Worm (Caenorhabditis elegans) whole organism, L1 larva: ENCODE data around the gene F26F2.4.

ENCODE experiments used
- alr-1 ChIP-seq: fragments of 200-800 bp; sonication (Bioruptor generic); optimal IDR thresholded peaks from 2 replicates; lab custom pipeline; 2018; ENCODE audit warnings: borderline replicate concordance, mild to moderate bottlenecking, missing genetic modification characterization, missing compliant biosample characterization
- ceh-82 ChIP-seq, 3 experiments: fragments of 150-350 bp in 1 of 3; sonication (generic microtip) in 2 of 3; optimal IDR thresholded peaks; 2 replicates each; lab custom pipeline; 2014 to 2017; ENCODE audit warnings: missing biosample characterization in 3 of 3, missing genetic modification characterization in 3 of 3
- ceh-90 ChIP-seq: sonication (generic microtip); optimal IDR thresholded peaks from 2 replicates; lab custom pipeline; 2016; ENCODE audit warnings: missing genetic modification characterization, missing compliant biosample characterization
- efl-1 ChIP-seq, 4 experiments: fragments of 150-350 bp; optimal IDR thresholded peaks in 3 of 4; peaks in 1 of 4; 1 replicate in 1 of 4; 2 replicates in 3 of 4; lab custom pipeline; 2014; ENCODE audit warnings: missing biosample characterization in 2 of 4, missing genetic modification characterization in 2 of 4, missing genetic modification reagents in 2 of 4
- egl-27 ChIP-seq, 2 experiments: fragments of 150-350 bp in 1 of 2; sonication (generic microtip); optimal IDR thresholded peaks; 3 replicates each; lab custom pipeline; 2017 to 2018; ENCODE audit warnings: missing biosample characterization in 2 of 2, missing genetic modification characterization in 2 of 2, missing genetic modification reagents in 2 of 2
- fkh-10 ChIP-seq: sonication (generic microtip); optimal IDR thresholded peaks from 2 replicates; lab custom pipeline; 2017; ENCODE audit warnings: missing biosample characterization, missing genetic modification reagents, missing genetic modification characterization
- lsy-2 ChIP-seq, 2 experiments: fragments of 150-350 bp; optimal IDR thresholded peaks; 2 replicates each; lab custom pipeline; 2014; ENCODE audit warnings: missing biosample characterization in 2 of 2, missing genetic modification characterization in 2 of 2
- nhr-12 ChIP-seq: sonication (generic microtip); optimal IDR thresholded peaks from 2 replicates; lab custom pipeline; 2017; ENCODE audit warnings: missing biosample characterization, missing genetic modification characterization
- rnt-1 ChIP-seq: sonication (generic microtip); optimal IDR thresholded peaks from 2 replicates; lab custom pipeline; 2016; ENCODE audit warnings: mild to moderate bottlenecking, missing genetic modification characterization, moderate library complexity, missing compliant biosample characterization
- tbx-2 ChIP-seq: sonication (generic microtip); optimal IDR thresholded peaks from 2 replicates; lab custom pipeline; 2016; ENCODE audit warnings: missing genetic modification characterization, missing compliant biosample characterization

DNA sequence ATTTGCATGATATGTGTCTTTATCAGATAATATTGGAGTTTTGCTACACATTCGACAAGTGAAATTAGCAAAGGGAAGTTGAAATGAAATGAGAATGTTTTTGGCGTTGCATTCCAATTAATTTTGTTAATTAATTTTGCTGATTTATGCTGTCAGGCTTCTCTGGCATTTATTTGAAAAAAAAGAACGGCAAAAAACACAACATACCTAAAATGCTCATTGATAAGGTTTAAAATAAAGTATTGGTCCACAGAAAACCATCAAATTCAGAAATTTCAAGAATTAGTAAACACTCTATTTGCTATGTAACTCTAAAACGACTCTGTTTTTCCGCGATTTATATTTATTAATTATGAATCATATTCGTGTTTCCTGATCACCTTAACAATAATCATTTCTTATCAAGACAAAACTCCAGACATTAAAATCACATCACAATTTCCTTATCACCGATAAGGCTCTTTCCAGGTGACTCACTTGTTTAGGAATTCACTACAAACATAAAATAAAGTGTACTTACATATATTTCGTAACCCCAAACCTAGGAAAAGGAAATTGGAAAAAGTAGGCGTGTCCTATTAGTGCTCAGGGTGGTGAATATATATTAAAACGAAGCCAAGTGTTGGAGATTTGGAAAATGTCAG is 43.2 kb upstream of the F26F2.4 start, which contains the start of the genes srh-166 and Y38H6C.24:
- TF ChIP-seq alr-1 (tag; lab: Kevin White, UChicago) (no peak), fkh-10 (GFP tag; lab: Kevin White, UChicago) (no peak), ceh-82 (tag; optimal IDR thresholded peaks at IDR 0.05; lab: Kevin White, UChicago) (no peak), nhr-12 (tag; lab: Kevin White, UChicago) (no peak), tbx-2 (tag; lab: Kevin White, UChicago) (no peak), egl-27 (tag; optimal IDR thresholded peaks at IDR 0.05; lab: Kevin White, UChicago) (no peak), lsy-2 (tag; optimal IDR thresholded peaks at IDR 0.05; lab: Kevin White, UChicago) (no peak), ceh-90 (tag; lab: Kevin White, UChicago) (no peak), rnt-1 (no peak), efl-1 (optimal IDR thresholded peaks at IDR 0.05; lab: Kevin White, UChicago) (no peak), efl-1 (GFP tag; optimal IDR thresholded peaks at IDR 0.05 in 1 of 2; lab: Kevin White, UChicago) (no peak)
